Fruit fly (Drosophila melanogaster) whole organism, pupa: ENCODE measurements around the gene primo-2.

Experiments used
- CG13204 ChIP-seq: fragments of 200-800 bp; sonication (Bioruptor generic); optimal IDR thresholded peaks from 2 replicates; lab custom pipeline; 2018; ENCODE audit warnings: missing biosample characterization, mild to moderate bottlenecking, missing genetic modification characterization, moderate library complexity
- CG4496 ChIP-seq: fragments of 200-800 bp; sonication (Bioruptor generic); IDR thresholded peaks from 3 replicates; pipeline ENCODE4 v1.3.6; 2022; ENCODE audit warnings: missing biosample characterization, missing genetic modification characterization
- D1 ChIP-seq: fragments of 200-800 bp; sonication (Bioruptor generic); optimal IDR thresholded peaks from 2 replicates; lab custom pipeline; 2018; ENCODE audit warnings: missing biosample characterization, mild to moderate bottlenecking, missing genetic modification characterization, moderate library complexity
- EcR ChIP-seq: fragments of 200-800 bp; sonication (Bioruptor generic); optimal IDR thresholded peaks from 3 replicates; lab custom pipeline; 2019; ENCODE audit warnings: missing biosample characterization, missing genetic modification characterization, mild to moderate bottlenecking, moderate library complexity, missing genetic modification reagents
- Ets98B ChIP-seq: fragments of 200-800 bp; sonication (Bioruptor generic); IDR thresholded peaks from 2 replicates; pipeline ENCODE4 v1.3.6; 2022; ENCODE audit warnings: missing biosample characterization, missing genetic modification characterization
- rn ChIP-seq: fragments of 200-800 bp; sonication (Bioruptor generic); IDR thresholded peaks from 2 replicates; pipeline ENCODE4 v1.3.6; 2022; ENCODE audit warnings: missing biosample characterization, missing genetic modification characterization

DNA sequence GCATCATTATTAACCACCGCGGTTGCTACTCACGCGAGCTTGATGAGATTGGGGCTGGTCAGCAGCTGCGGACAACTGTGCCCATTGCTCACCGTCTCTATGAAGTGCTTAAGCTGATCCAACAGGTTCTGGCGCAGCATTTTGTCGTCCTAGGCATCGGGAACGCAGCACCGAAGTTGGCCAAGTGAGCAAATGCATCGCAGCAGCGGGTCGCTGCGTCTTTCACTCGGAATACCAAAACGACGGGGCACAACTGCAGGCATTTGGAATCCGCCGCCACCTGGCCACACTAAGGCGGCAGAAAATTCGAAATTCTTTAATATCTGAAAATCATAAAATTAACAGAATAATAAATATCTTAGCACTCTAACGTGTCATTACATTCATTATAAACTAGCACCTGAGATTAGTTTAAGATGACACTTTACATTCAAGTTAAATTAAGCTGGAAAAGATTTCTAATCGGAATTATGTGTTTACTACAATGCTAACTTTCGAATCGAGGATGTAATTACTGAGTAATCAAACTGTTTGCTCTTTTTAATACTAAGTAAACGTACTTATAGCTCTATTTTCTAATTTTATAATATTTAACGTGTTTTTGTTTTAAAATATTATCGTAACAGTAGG is 28.5 kb downstream of the primo-2 start:
- no peak for TF ChIP-seq CG4496 (GFP tag; lab: Robert Waterston, UW)
- no peak for TF ChIP-seq EcR
- no peak for TF ChIP-seq Ets98B (GFP tag; lab: Robert Waterston, UW)
- no peak for TF ChIP-seq CG13204 (GFP tag; lab: Kevin White, UChicago)
- TF ChIP-seq D1 (tag; lab: Kevin White, UChicago): no peak
- no peak for TF ChIP-seq rn (GFP tag; lab: Robert Waterston, UW)
